Worm (Caenorhabditis elegans): ENCODE data around the gene F56C3.9.
"Not testable (repeated sequence)": the region's sequence is repeated elsewhere in the genome, so short reads cannot be mapped to it uniquely, and the experiment has no call there.

F56C3.9 gene

ce11 chrX:1379391-1379790 is 14.4 kb downstream of the F56C3.9 start (continued):
- TF ChIP-seq pros-1 (tag; optimal IDR thresholded peaks at IDR 0.05) (no peak), hlh-30 (tag; optimal IDR thresholded peaks at IDR 0.05; ENCODE audit: insufficient read depth) (peak; percentile 34), zip-5 (tag; optimal IDR thresholded peaks at IDR 0.05) (peak; percentile 37), ceh-48 (tag; optimal IDR thresholded peaks at IDR 0.05) (peak; percentile 70), ref-2 (tag; optimal IDR thresholded peaks at IDR 0.05) (peak; percentile 84), hlh-15 (tag; optimal IDR thresholded peaks at IDR 0.05) (peak; percentile 61), madf-2 (tag; optimal IDR thresholded peaks at IDR 0.05) (peak; percentile 82), ama-1 (optimal IDR thresholded peaks at IDR 0.05) (no peak), tbx-2 (tag; optimal IDR thresholded peaks at IDR 0.05) (peak; percentile 80), ceh-34 (tag; optimal IDR thresholded peaks at IDR 0.05) (peak; percentile 89), dmd-4 (tag; optimal IDR thresholded peaks at IDR 0.05; ENCODE audit: borderline replicate concordance) (peak; percentile 79), ceh-2 (tag; optimal IDR thresholded peaks at IDR 0.05) (peak; percentile 68), fax-1 (tag; optimal IDR thresholded peaks at IDR 0.05) (peak; percentile 65), ceh-22 (tag; optimal IDR thresholded peaks at IDR 0.05) (no peak), mec-3 (tag; optimal IDR thresholded peaks at IDR 0.05; ENCODE audit: borderline replicate concordance) (no peak), ceh-18 (tag; optimal IDR thresholded peaks at IDR 0.05) (peak; percentile 76), lim-6 (tag; optimal IDR thresholded peaks at IDR 0.05) (peak; percentile 79), hlh-8 (tag; optimal IDR thresholded peaks at IDR 0.05) (peak; percentile 56), odd-2 (tag; optimal IDR thresholded peaks at IDR 0.05) (peak; percentile 1), unc-3 (GFP tag; conservative IDR thresholded peaks at IDR 0.05) (peak; percentile 89), unc-3 (tag; optimal IDR thresholded peaks at IDR 0.05) (peak; percentile 38), ceh-14 (tag; optimal IDR thresholded peaks at IDR 0.05) (peak; percentile 57), nhr-232 (tag; optimal IDR thresholded peaks at IDR 0.05) (peak; percentile 79), ceh-24 (tag; optimal IDR thresholded peaks at IDR 0.05) (no peak), pax-1 (tag; optimal IDR thresholded peaks at IDR 0.05) (no peak), sox-2 (GFP tag; IDR thresholded peaks at IDR 0.05) (peak; percentile 57; the same call in 1 of the 2 replicates), rnt-1 (tag; optimal IDR thresholded peaks at IDR 0.05) (peak; percentile 85), F13H6.1 (tag; optimal IDR thresholded peaks at IDR 0.05) (peak; percentile 58), sox-4 (tag; optimal IDR thresholded peaks at IDR 0.05) (peak; percentile 87), ceh-6 (GFP tag; optimal IDR thresholded peaks at IDR 0.05) (peak; percentile 90), syd-9 (tag; optimal IDR thresholded peaks at IDR 0.05) (peak; percentile 83), ztf-16 (tag; optimal IDR thresholded peaks at IDR 0.05) (peak; percentile 84), fkh-6 (tag; optimal IDR thresholded peaks at IDR 0.05) (peak; percentile 78), lin-11 (tag; optimal IDR thresholded peaks at IDR 0.05) (peak; percentile 76), elt-4 (tag; optimal IDR thresholded peaks at IDR 0.05) (peak; percentile 80), C08G9.2 (tag; optimal IDR thresholded peaks at IDR 0.05) (peak; percentile 82), ahr-1 (tag; optimal IDR thresholded peaks at IDR 0.05) (peak; percentile 56), K02D7.2 (tag; optimal IDR thresholded peaks at IDR 0.05) (peak; percentile 77), C38D4.7 (GFP tag; optimal IDR thresholded peaks at IDR 0.05) (peak; percentile 78), hlh-6 (tag; optimal IDR thresholded peaks at IDR 0.05) (peak; percentile 89), unc-86 (tag; optimal IDR thresholded peaks at IDR 0.05) (peak; percentile 77), K09A11.1 (tag; optimal IDR thresholded peaks at IDR 0.05; ENCODE audit: insufficient read depth) (no peak), sdc-2 (tag; optimal IDR thresholded peaks at IDR 0.05) (peak; percentile 97), eyg-1 (tag; optimal IDR thresholded peaks at IDR 0.05) (peak; percentile 57)

ce11 chrX:1375071-1375470 is 18.7 kb downstream of the F56C3.9 start:
- peak; percentile 21; the same call in 1 of the 2 replicates for TF ChIP-seq unc-3 (GFP tag; conservative IDR thresholded peaks at IDR 0.05)
- TF ChIP-seq unc-3 (tag; optimal IDR thresholded peaks at IDR 0.05), result not testable (repeated sequence)
